4 worm cellular contexts compared by ENCODE assay signal in the genomic region with DNA sequence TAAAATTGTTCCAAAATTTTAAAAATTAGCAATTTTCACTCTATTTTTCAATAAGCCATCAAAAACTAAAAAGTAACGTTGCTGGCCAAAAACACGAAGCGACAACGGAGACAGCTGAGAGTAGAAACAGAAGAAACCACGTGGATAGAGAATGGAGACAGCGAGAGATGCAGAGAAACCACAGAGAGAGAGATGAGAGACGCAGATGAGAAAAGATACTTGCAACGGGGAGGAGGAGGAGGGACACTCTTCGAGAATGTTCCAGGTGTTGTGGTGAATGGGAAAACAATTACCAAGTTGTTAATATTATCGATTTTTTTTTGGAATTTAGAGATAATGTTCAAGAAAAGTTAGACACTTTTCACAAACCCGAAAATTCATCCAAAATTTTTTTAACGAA.
A peak's percentile ranks its signal among the peaks of the same experiment; 100 is the strongest.
TF ChIP-seq lines count a peak whose summit lies in the region.

No protein-coding gene starts in this region.

TF ChIP-seq in whole organism, L2 larva, 48 proteins besides CTCF, POLR2A, EP300 and RAD21 (continues in another document):
- TF ChIP-seq Y55F3AM.14 (GFP tag; optimal IDR thresholded peaks at IDR 0.05; lab: Kevin White, UChicago) (peak; percentile 74), peb-1 (tag; optimal IDR thresholded peaks at IDR 0.05; lab: Kevin White, UChicago) (no peak), nhr-25 (tag; optimal IDR thresholded peaks at IDR 0.05; lab: Kevin White, UChicago) (peak; percentile 92), lsy-2 (tag; optimal IDR thresholded peaks at IDR 0.05; lab: Kevin White, UChicago) (peak; percentile 80 to 94), sma-9 (GFP tag; optimal IDR thresholded peaks at IDR 0.05; lab: Kevin White, UChicago) (peak; percentile 91), sma-9 (tag; optimal IDR thresholded peaks at IDR 0.05; lab: Kevin White, UChicago) (no peak), ztf-4 (tag; optimal IDR thresholded peaks at IDR 0.05; lab: Kevin White, UChicago) (peak; percentile 97), nhr-129 (tag; optimal IDR thresholded peaks at IDR 0.05; lab: Kevin White, UChicago) (peak; percentile 95), blmp-1 (tag; optimal IDR thresholded peaks at IDR 0.05; lab: Kevin White, UChicago; ENCODE audit: insufficient read depth) (peak; percentile 78), alr-1 (tag; optimal IDR thresholded peaks at IDR 0.05; lab: Kevin White, UChicago) (no peak), nhr-12 (tag; optimal IDR thresholded peaks at IDR 0.05; lab: Kevin White, UChicago) (peak; percentile 32), lin-13 (GFP tag; optimal IDR thresholded peaks at IDR 0.05; lab: Kevin White, UChicago) (peak; percentile 90), lin-39 (tag; optimal IDR thresholded peaks at IDR 0.05; lab: Kevin White, UChicago) (no peak), unc-62 (GFP tag; optimal IDR thresholded peaks at IDR 0.05; lab: Kevin White, UChicago) (no peak), unc-39 (tag; optimal IDR thresholded peaks at IDR 0.05; lab: Kevin White, UChicago) (no peak), nhr-11 (tag; optimal IDR thresholded peaks at IDR 0.05; lab: Kevin White, UChicago) (no peak), crh-2 (tag; optimal IDR thresholded peaks at IDR 0.05; lab: Kevin White, UChicago) (peak; percentile 99), nhr-77 (tag; optimal IDR thresholded peaks at IDR 0.05; lab: Kevin White, UChicago) (peak; percentile 52), R02D3.7 (tag; optimal IDR thresholded peaks at IDR 0.05; lab: Kevin White, UChicago) (no peak), ztf-1 (GFP tag; conservative IDR thresholded peaks at IDR 0.05; lab: Robert Waterston, UW) (no peak), egl-27 (tag; optimal IDR thresholded peaks at IDR 0.05; lab: Kevin White, UChicago) (peak; percentile 92), nhr-23 (tag; optimal IDR thresholded peaks at IDR 0.05; lab: Kevin White, UChicago) (no peak)

TF ChIP-seq in whole organism, L4 larva, 104 proteins besides CTCF, POLR2A, EP300 and RAD21 (continues in another document):
- TF ChIP-seq ztf-7 (tag; optimal IDR thresholded peaks at IDR 0.05; lab: Kevin White, UChicago) (peak; percentile 82), ztf-11 (tag; optimal IDR thresholded peaks at IDR 0.05; lab: Kevin White, UChicago) (no peak), mxl-3 (GFP tag; optimal IDR thresholded peaks at IDR 0.05; lab: Kevin White, UChicago) (peak; percentile 96), madf-5 (GFP tag; IDR thresholded peaks at IDR 0.05; lab: Robert Waterston, UW) (no peak), nhr-77 (tag; optimal IDR thresholded peaks at IDR 0.05; lab: Kevin White, UChicago) (peak; percentile 88), zip-2 (tag; optimal IDR thresholded peaks at IDR 0.05; lab: Kevin White, UChicago) (peak; percentile 84), dve-1 (tag; optimal IDR thresholded peaks at IDR 0.05; lab: Kevin White, UChicago; ENCODE audit: insufficient read depth) (peak; percentile 98), set-16 (GFP tag; IDR thresholded peaks at IDR 0.05; lab: Robert Waterston, UW) (peak; percentile 70), cey-2 (tag; optimal IDR thresholded peaks at IDR 0.05; lab: Kevin White, UChicago; ENCODE audit: borderline replicate concordance, insufficient read depth) (peak; percentile 48), nhr-48 (tag; optimal IDR thresholded peaks at IDR 0.05; lab: Kevin White, UChicago) (peak; percentile 89), ama-1 (optimal IDR thresholded peaks at IDR 0.05; lab: Kevin White, UChicago) (peak; percentile 77), gei-8 (GFP tag; optimal IDR thresholded peaks at IDR 0.05; lab: Kevin White, UChicago) (no peak), lir-3 (tag; optimal IDR thresholded peaks at IDR 0.05; lab: Kevin White, UChicago) (no peak), Y105C5A.15 (GFP tag; IDR thresholded peaks at IDR 0.05; lab: Robert Waterston, UW) (0 out of 2 replicates have a peak, but pooled peaks have one; percentile 29), mep-1 (tag; optimal IDR thresholded peaks at IDR 0.05; lab: Kevin White, UChicago) (peak; percentile 94), lin-39 (tag; optimal IDR thresholded peaks at IDR 0.05; lab: Kevin White, UChicago) (no peak), lim-7 (GFP tag; IDR thresholded peaks at IDR 0.05; lab: Robert Waterston, UW) (no peak), T26A8.4 (GFP tag; IDR thresholded peaks at IDR 0.05; lab: Robert Waterston, UW) (peak; percentile 91), hlh-30 (tag; optimal IDR thresholded peaks at IDR 0.05; lab: Kevin White, UChicago; ENCODE audit: insufficient read depth) (peak; percentile 98), unc-39 (tag; optimal IDR thresholded peaks at IDR 0.05; lab: Kevin White, UChicago) (no peak), tra-1 (GFP tag; IDR thresholded peaks at IDR 0.05; lab: Robert Waterston, UW) (peak; percentile 86), egl-43 (GFP tag; IDR thresholded peaks at IDR 0.05; lab: Robert Waterston, UW) (peak; percentile 77)

TF ChIP-seq in whole organism, late embryonic, 69 proteins besides CTCF, POLR2A, EP300 and RAD21 (continues in another document):
- TF ChIP-seq K02D7.2 (tag; optimal IDR thresholded peaks at IDR 0.05; lab: Kevin White, UChicago): no peak
- TF ChIP-seq madf-2 (tag; optimal IDR thresholded peaks at IDR 0.05; lab: Kevin White, UChicago): no peak
- TF ChIP-seq npax-4 (tag; optimal IDR thresholded peaks at IDR 0.05; lab: Kevin White, UChicago): no peak
- peak; percentile 96 for TF ChIP-seq hlh-30 (tag; optimal IDR thresholded peaks at IDR 0.05; lab: Kevin White, UChicago; ENCODE audit: insufficient read depth)
- no peak for TF ChIP-seq ceh-24 (tag; optimal IDR thresholded peaks at IDR 0.05; lab: Kevin White, UChicago)
- TF ChIP-seq ceh-14 (tag; optimal IDR thresholded peaks at IDR 0.05; lab: Kevin White, UChicago): peak; percentile 70
- TF ChIP-seq pat-9 (tag; optimal IDR thresholded peaks at IDR 0.05; lab: Kevin White, UChicago): no peak
- TF ChIP-seq ceh-48 (tag; optimal IDR thresholded peaks at IDR 0.05; lab: Kevin White, UChicago): peak; percentile 85
- TF ChIP-seq Y22D7AL.16 (tag; optimal IDR thresholded peaks at IDR 0.05; lab: Kevin White, UChicago): no peak
- peak; percentile 33 for TF ChIP-seq syd-9 (tag; optimal IDR thresholded peaks at IDR 0.05; lab: Kevin White, UChicago)
- TF ChIP-seq dve-1 (tag; optimal IDR thresholded peaks at IDR 0.05; lab: Kevin White, UChicago): peak; percentile 45
- peak; percentile 72 for TF ChIP-seq pax-1 (tag; optimal IDR thresholded peaks at IDR 0.05; lab: Kevin White, UChicago)
- peak; percentile 42 for TF ChIP-seq ztf-16 (tag; optimal IDR thresholded peaks at IDR 0.05; lab: Kevin White, UChicago)
- peak; percentile 88 for TF ChIP-seq ref-2 (tag; optimal IDR thresholded peaks at IDR 0.05; lab: Kevin White, UChicago)
- TF ChIP-seq sox-4 (tag; optimal IDR thresholded peaks at IDR 0.05; lab: Kevin White, UChicago): no peak
- TF ChIP-seq pqm-1 (tag; optimal IDR thresholded peaks at IDR 0.05; lab: Kevin White, UChicago): no peak
- no peak for TF ChIP-seq che-1 (tag; optimal IDR thresholded peaks at IDR 0.05; lab: Kevin White, UChicago)
- TF ChIP-seq elt-4 (tag; optimal IDR thresholded peaks at IDR 0.05; lab: Kevin White, UChicago): no peak
- peak; percentile 59 for TF ChIP-seq sdc-2 (tag; optimal IDR thresholded peaks at IDR 0.05; lab: Kevin White, UChicago)
- TF ChIP-seq mec-3 (tag; optimal IDR thresholded peaks at IDR 0.05; lab: Kevin White, UChicago; ENCODE audit: borderline replicate concordance): no peak
- TF ChIP-seq pag-3 (tag; optimal IDR thresholded peaks at IDR 0.05; lab: Kevin White, UChicago; ENCODE audit: borderline replicate concordance): no peak
- peak; percentile 79 for TF ChIP-seq tbx-2 (tag; optimal IDR thresholded peaks at IDR 0.05; lab: Kevin White, UChicago)
- TF ChIP-seq pha-4 (tag; optimal IDR thresholded peaks at IDR 0.05; lab: Kevin White, UChicago): no peak
- no peak for TF ChIP-seq C08G9.2 (tag; optimal IDR thresholded peaks at IDR 0.05; lab: Kevin White, UChicago)
- TF ChIP-seq odd-2 (tag; optimal IDR thresholded peaks at IDR 0.05; lab: Kevin White, UChicago): no peak

TF ChIP-seq in whole organism, mixed stage, embryonic, 35 proteins besides CTCF, POLR2A, EP300 and RAD21 (continues in another document):
- TF ChIP-seq elt-1 (tag; optimal IDR thresholded peaks at IDR 0.05; lab: Kevin White, UChicago; ENCODE audit: borderline replicate concordance, insufficient read depth): no peak
- peak; percentile 43 for TF ChIP-seq M03D4.4 (tag; optimal IDR thresholded peaks at IDR 0.05; lab: Kevin White, UChicago)
- TF ChIP-seq ceh-43 (GFP tag; optimal IDR thresholded peaks at IDR 0.05; lab: Kevin White, UChicago): peak; percentile 28
- TF ChIP-seq flh-1 (GFP tag; optimal IDR thresholded peaks at IDR 0.05; lab: Kevin White, UChicago): no peak
- peak; percentile 83 for TF ChIP-seq ceh-39 (tag; optimal IDR thresholded peaks at IDR 0.05; lab: Kevin White, UChicago)
- no peak for TF ChIP-seq nhr-76 (tag; optimal IDR thresholded peaks at IDR 0.05; lab: Kevin White, UChicago)
- TF ChIP-seq ceh-83 (GFP tag; optimal IDR thresholded peaks at IDR 0.05; lab: Kevin White, UChicago): no peak
- TF ChIP-seq nhr-237 (tag; optimal IDR thresholded peaks at IDR 0.05; lab: Kevin White, UChicago): peak; percentile 92
- TF ChIP-seq hlh-1 (tag; optimal IDR thresholded peaks at IDR 0.05; lab: Kevin White, UChicago): peak; percentile 64
- TF ChIP-seq lin-13 (tag; optimal IDR thresholded peaks at IDR 0.05; lab: Kevin White, UChicago): peak; percentile 82
- peak; percentile 27 for TF ChIP-seq nhr-2 (tag; optimal IDR thresholded peaks at IDR 0.05; lab: Kevin White, UChicago)
- peak; percentile 79 for TF ChIP-seq pha-4 (tag; optimal IDR thresholded peaks at IDR 0.05; lab: Kevin White, UChicago)
- no peak for TF ChIP-seq lin-32 (GFP tag; optimal IDR thresholded peaks at IDR 0.05; lab: Kevin White, UChicago)
- TF ChIP-seq cnd-1 (tag; optimal IDR thresholded peaks at IDR 0.05; lab: Kevin White, UChicago): peak; percentile 58
- no peak for TF ChIP-seq nhr-12 (tag; optimal IDR thresholded peaks at IDR 0.05; lab: Kevin White, UChicago)
- no peak for TF ChIP-seq tbx-8 (GFP tag; optimal IDR thresholded peaks at IDR 0.05; lab: Kevin White, UChicago)
- TF ChIP-seq ham-2 (GFP tag; optimal IDR thresholded peaks at IDR 0.05; lab: Kevin White, UChicago): peak; percentile 31
- TF ChIP-seq nhr-28 (tag; optimal IDR thresholded peaks at IDR 0.05; lab: Kevin White, UChicago): no peak
- no peak for TF ChIP-seq sem-2 (GFP tag; optimal IDR thresholded peaks at IDR 0.05; lab: Kevin White, UChicago)
- no peak for TF ChIP-seq snpc-4 (tag; optimal IDR thresholded peaks at IDR 0.05; lab: Kevin White, UChicago)
- peak; percentile 79 for TF ChIP-seq unc-120 (tag; optimal IDR thresholded peaks at IDR 0.05; lab: Kevin White, UChicago; ENCODE audit: poor library complexity, severe bottlenecking)
- TF ChIP-seq ztf-11 (tag; optimal IDR thresholded peaks at IDR 0.05; lab: Kevin White, UChicago): peak; percentile 74
- peak; percentile 70 for TF ChIP-seq sptf-1 (tag; optimal IDR thresholded peaks at IDR 0.05; lab: Kevin White, UChicago)
- TF ChIP-seq drap-1 (GFP tag; optimal IDR thresholded peaks at IDR 0.05; lab: Kevin White, UChicago): peak; percentile 45
- no peak for TF ChIP-seq unc-39 (tag; optimal IDR thresholded peaks at IDR 0.05; lab: Kevin White, UChicago)
- TF ChIP-seq ces-1 (GFP tag; optimal IDR thresholded peaks at IDR 0.05; lab: Kevin White, UChicago): peak; percentile 93
- peak; percentile 85 for TF ChIP-seq mab-5 (tag; optimal IDR thresholded peaks at IDR 0.05; lab: Kevin White, UChicago)
